Worm (Caenorhabditis elegans) whole organism, L1 larva: ENCODE results near the gene dpy-11.

Experiments
- C04F5.9 ChIP-seq: sonication (generic microtip); optimal IDR thresholded peaks from 2 replicates; lab custom pipeline; 2016; ENCODE audit warnings: missing genetic modification characterization, missing compliant biosample characterization
- C16A3.4 ChIP-seq: fragments of 150-350 bp; optimal IDR thresholded peaks from 2 replicates; lab custom pipeline; 2014; ENCODE audit warnings: missing biosample characterization, missing genetic modification characterization
- F16B12.6 ChIP-seq: fragments of 150-350 bp; optimal IDR thresholded peaks from 2 replicates; lab custom pipeline; 2014; ENCODE audit warnings: missing biosample characterization, missing genetic modification characterization
- Y116A8C.19 ChIP-seq: sonication (generic microtip); optimal IDR thresholded peaks from 2 replicates; lab custom pipeline; 2016; ENCODE audit warnings: missing compliant biosample characterization, missing genetic modification characterization, borderline replicate concordance
- alr-1 ChIP-seq: fragments of 200-800 bp; sonication (Bioruptor generic); optimal IDR thresholded peaks from 2 replicates; lab custom pipeline; 2018; ENCODE audit warnings: borderline replicate concordance, mild to moderate bottlenecking, missing genetic modification characterization, missing compliant biosample characterization
- aly-2 ChIP-seq: fragments of 150-350 bp; optimal IDR thresholded peaks from 2 replicates; lab custom pipeline; 2014; ENCODE audit warnings: missing biosample characterization, missing genetic modification characterization
- ama-1 ChIP-seq: fragments of 150-350 bp; optimal IDR thresholded peaks from 2 replicates; lab custom pipeline; 2014
- blmp-1 ChIP-seq: fragments of 150-350 bp; optimal IDR thresholded peaks from 2 replicates; lab custom pipeline; 2014; ENCODE audit warnings: missing biosample characterization, missing genetic modification characterization
- ceh-63 ChIP-seq: fragments of 200-800 bp; sonication (Bioruptor generic); optimal IDR thresholded peaks from 2 replicates; lab custom pipeline; 2018; ENCODE audit warnings: mild to moderate bottlenecking, missing genetic modification characterization, missing compliant biosample characterization
- ceh-88 ChIP-seq: fragments of 200-800 bp; sonication (Bioruptor generic); IDR thresholded peaks from 2 replicates; pipeline ENCODE4 v1.3.6; 2022; ENCODE audit warnings: missing genetic modification characterization, missing compliant biosample characterization
- ces-1 ChIP-seq: fragments of 150-350 bp; optimal IDR thresholded peaks from 2 replicates; lab custom pipeline; 2014; ENCODE audit warnings: missing biosample characterization, missing genetic modification reagents, missing genetic modification characterization
- dsc-1 ChIP-seq: sonication (generic microtip); optimal IDR thresholded peaks from 2 replicates; lab custom pipeline; 2016; ENCODE audit warnings: mild to moderate bottlenecking, missing genetic modification characterization, missing compliant biosample characterization
- efl-1 ChIP-seq, 4 experiments: fragments of 150-350 bp; optimal IDR thresholded peaks in 3 of 4; peaks in 1 of 4; 1 replicate in 1 of 4; 2 replicates in 3 of 4; lab custom pipeline; 2014; ENCODE audit warnings: missing biosample characterization in 2 of 4, missing genetic modification characterization in 2 of 4, missing genetic modification reagents in 2 of 4
- egl-13 ChIP-seq: sonication (generic microtip); optimal IDR thresholded peaks from 2 replicates; lab custom pipeline; 2016; ENCODE audit warnings: missing genotype, missing genetic modification reagents, missing genetic modification characterization, missing compliant biosample characterization
- elt-2 ChIP-seq: sonication (generic microtip); optimal IDR thresholded peaks from 2 replicates; lab custom pipeline; 2016; ENCODE audit warnings: missing genetic modification characterization, mild to moderate bottlenecking, inconsistent platforms, missing compliant biosample characterization, missing genetic modification reagents
- elt-3 ChIP-seq, 6 experiments: fragments of 150-350 bp in 1 of 6; sonication (generic microtip); optimal IDR thresholded peaks; 2 replicates each; lab custom pipeline; 2017 to 2018; ENCODE audit warnings: missing biosample characterization in 6 of 6, missing genetic modification characterization in 6 of 6, inconsistent platforms in 1 of 6
- ets-5 ChIP-seq: fragments of 200-800 bp; sonication (Bioruptor generic); IDR thresholded peaks from 2 replicates; pipeline ENCODE4 v1.3.6; 2022; ENCODE audit warnings: missing genetic modification characterization, missing compliant biosample characterization
- fkh-4 ChIP-seq: sonication (generic microtip); optimal IDR thresholded peaks from 2 replicates; lab custom pipeline; 2016; ENCODE audit warnings: missing compliant biosample characterization, missing genetic modification characterization, borderline replicate concordance
- hpl-2 ChIP-seq: fragments of 150-350 bp; optimal IDR thresholded peaks from 2 replicates; lab custom pipeline; 2014; ENCODE audit warnings: missing biosample characterization, missing genetic modification reagents, missing genetic modification characterization
- irx-1 ChIP-seq: sonication (generic microtip); optimal IDR thresholded peaks from 2 replicates; lab custom pipeline; 2016; ENCODE audit warnings: missing genetic modification characterization, missing compliant biosample characterization
- isw-1 ChIP-seq: fragments of 200-800 bp; sonication (Bioruptor generic); IDR thresholded peaks from 2 replicates; pipeline ENCODE4 v1.3.6; 2022; ENCODE audit warnings: missing genetic modification characterization, missing compliant biosample characterization
- lin-13 ChIP-seq: fragments of 150-350 bp; optimal IDR thresholded peaks from 2 replicates; lab custom pipeline; 2014; ENCODE audit warnings: missing biosample characterization, missing genetic modification reagents, missing genetic modification characterization
- lin-14 ChIP-seq: fragments of 200-800 bp; sonication (Bioruptor generic); optimal IDR thresholded peaks from 2 replicates; lab custom pipeline; 2018; ENCODE audit warnings: mild to moderate bottlenecking, missing genetic modification characterization, moderate library complexity, missing compliant biosample characterization
- lin-15B ChIP-seq: fragments of 150-350 bp; sonication (generic microtip); optimal IDR thresholded peaks from 3 replicates; lab custom pipeline; 2014; ENCODE audit warnings: missing biosample characterization, missing genetic modification characterization
- lin-35 ChIP-seq, 2 experiments: fragments of 150-350 bp; optimal IDR thresholded peaks; 2 replicates each; lab custom pipeline; 2014; ENCODE audit warnings: missing biosample characterization in 2 of 2, missing genetic modification characterization in 2 of 2, missing genetic modification reagents in 2 of 2
- lin-39 ChIP-seq: fragments of 150-350 bp; optimal IDR thresholded peaks from 2 replicates; lab custom pipeline; 2014; ENCODE audit warnings: missing biosample characterization, missing genetic modification reagents, missing genetic modification characterization
- lsy-2 ChIP-seq, 2 experiments: fragments of 150-350 bp; optimal IDR thresholded peaks; 2 replicates each; lab custom pipeline; 2014; ENCODE audit warnings: missing biosample characterization in 2 of 2, missing genetic modification characterization in 2 of 2
- nhr-12 ChIP-seq: sonication (generic microtip); optimal IDR thresholded peaks from 2 replicates; lab custom pipeline; 2017; ENCODE audit warnings: missing biosample characterization, missing genetic modification characterization
- nhr-20 ChIP-seq: sonication (generic microtip); optimal IDR thresholded peaks from 2 replicates; lab custom pipeline; 2016; ENCODE audit warnings: mild to moderate bottlenecking, missing genetic modification characterization, missing compliant biosample characterization
- nhr-28 ChIP-seq: fragments of 150-350 bp; optimal IDR thresholded peaks from 2 replicates; lab custom pipeline; 2014; ENCODE audit warnings: missing biosample characterization, missing genetic modification characterization
- nhr-71 ChIP-seq: sonication (generic microtip); optimal IDR thresholded peaks from 2 replicates; lab custom pipeline; 2016; ENCODE audit warnings: mild to moderate bottlenecking, missing genetic modification characterization, moderate library complexity, missing compliant biosample characterization
- nhr-76 ChIP-seq: sonication (generic microtip); optimal IDR thresholded peaks from 2 replicates; lab custom pipeline; 2017; ENCODE audit warnings: missing biosample characterization, missing genetic modification characterization
- nhr-77 ChIP-seq: fragments of 150-350 bp; optimal IDR thresholded peaks from 2 replicates; lab custom pipeline; 2014; ENCODE audit warnings: missing biosample characterization, missing genetic modification characterization
- nhr-85 ChIP-seq: sonication (generic microtip); peaks from one replicate; lab custom pipeline; 2016; ENCODE audit warnings: missing genetic modification characterization, inconsistent platforms, missing compliant biosample characterization
- nhr-90 ChIP-seq: sonication (generic microtip); optimal IDR thresholded peaks from 2 replicates; lab custom pipeline; 2016; ENCODE audit warnings: mild to moderate bottlenecking, missing genetic modification characterization, missing compliant biosample characterization; ENCODE audit not compliant: poor library complexity
- pax-3 ChIP-seq: fragments of 200-800 bp; sonication (Bioruptor generic); optimal IDR thresholded peaks from 2 replicates; lab custom pipeline; 2018; ENCODE audit warnings: mild to moderate bottlenecking, missing genetic modification characterization, moderate library complexity, missing compliant biosample characterization
- pqm-1 ChIP-seq: sonication (generic microtip); optimal IDR thresholded peaks from 3 replicates; lab custom pipeline; 2017; ENCODE audit warnings: missing biosample characterization, missing genetic modification characterization
- sptf-1 ChIP-seq: fragments of 150-350 bp; optimal IDR thresholded peaks from 2 replicates; lab custom pipeline; 2014; ENCODE audit warnings: missing biosample characterization, missing genetic modification characterization
- sup-37 ChIP-seq: fragments of 200-800 bp; sonication (Bioruptor generic); optimal IDR thresholded peaks from 2 replicates; lab custom pipeline; 2018; ENCODE audit warnings: mild to moderate bottlenecking, missing genetic modification characterization, missing compliant biosample characterization
- tbx-2 ChIP-seq: sonication (generic microtip); optimal IDR thresholded peaks from 2 replicates; lab custom pipeline; 2016; ENCODE audit warnings: missing genetic modification characterization, missing compliant biosample characterization
- unc-62 ChIP-seq: fragments of 150-350 bp; optimal IDR thresholded peaks from 2 replicates; lab custom pipeline; 2014; ENCODE audit warnings: missing biosample characterization, missing genetic modification reagents, missing genetic modification characterization
- unc-98 ChIP-seq: fragments of 200-800 bp; sonication (Bioruptor generic); IDR thresholded peaks from 2 replicates; pipeline ENCODE4 v1.3.6; 2022; ENCODE audit warnings: missing genetic modification characterization, missing compliant biosample characterization
- vab-15 ChIP-seq: sonication (generic microtip); optimal IDR thresholded peaks from 2 replicates; lab custom pipeline; 2017; ENCODE audit warnings: missing genotype, mild to moderate bottlenecking, missing genetic modification characterization, missing compliant biosample characterization
- xbp-1 ChIP-seq: sonication (generic microtip); optimal IDR thresholded peaks from 2 replicates; lab custom pipeline; 2016; ENCODE audit warnings: missing genetic modification characterization, missing compliant biosample characterization
- zip-4 ChIP-seq: fragments of 200-800 bp; sonication (Bioruptor generic); optimal IDR thresholded peaks from 2 replicates; lab custom pipeline; 2018; ENCODE audit warnings: mild to moderate bottlenecking, missing genetic modification characterization, moderate library complexity, missing compliant biosample characterization
- ztf-4 ChIP-seq: fragments of 150-350 bp; optimal IDR thresholded peaks from 2 replicates; lab custom pipeline; 2014; ENCODE audit warnings: missing biosample characterization, missing genetic modification characterization

Gene dpy-11

DNA sequence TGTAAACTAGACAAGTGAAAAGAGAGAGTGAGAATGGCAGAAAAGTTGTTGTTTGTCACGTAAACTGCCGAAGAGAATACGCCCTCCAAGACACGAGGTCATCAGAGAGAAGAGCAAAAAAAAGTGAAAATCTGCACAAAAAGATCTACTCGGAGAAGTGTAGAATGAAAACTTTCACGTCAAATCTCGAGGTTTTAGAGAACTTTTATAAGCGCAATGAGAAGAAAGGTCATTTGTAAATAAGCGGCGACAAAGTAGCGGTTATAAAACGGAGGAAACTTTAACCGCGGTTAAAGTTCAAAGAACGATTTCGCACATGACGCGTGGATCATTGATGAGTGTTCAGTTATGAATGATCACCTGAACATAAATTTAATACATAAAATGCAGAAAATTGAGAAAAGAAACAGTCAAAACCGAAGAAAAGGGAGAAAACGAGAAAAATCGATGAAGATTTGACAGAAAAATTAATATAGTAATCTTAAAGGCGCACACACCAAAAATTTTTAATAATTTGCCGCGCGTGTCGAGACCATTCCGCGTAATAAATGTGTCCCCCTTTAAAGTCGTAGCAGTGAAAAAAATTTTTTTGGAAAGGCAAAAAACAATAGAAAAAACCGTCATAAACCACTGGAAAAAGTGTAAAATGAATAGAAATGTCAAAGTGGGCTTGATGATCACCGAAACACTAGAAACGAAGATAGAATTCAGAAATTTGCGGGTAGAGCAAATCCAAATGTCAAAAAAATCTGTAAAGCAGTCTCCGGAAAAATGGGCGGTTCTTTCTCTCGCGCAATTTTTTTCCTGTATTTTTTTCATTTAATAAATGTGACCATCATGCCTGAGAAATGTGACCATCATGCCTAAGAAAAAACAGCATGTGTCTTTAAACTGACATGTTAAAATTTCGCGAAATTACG lies 2.5 kb upstream of the dpy-11 start (continued):
- no peak for TF ChIP-seq unc-62 (GFP tag; lab: Kevin White, UChicago)
- peak; percentile 88 for TF ChIP-seq nhr-85 (tag; lab: Kevin White, UChicago)
- no peak for TF ChIP-seq alr-1
- no peak for TF ChIP-seq zip-4 (GFP tag; lab: Kevin White, UChicago)
- peak; percentile 26 for TF ChIP-seq C16A3.4 (tag; lab: Kevin White, UChicago)
- peak; percentile 8 to 33 for TF ChIP-seq lsy-2 (tag; optimal IDR thresholded peaks at IDR 0.05; lab: Kevin White, UChicago)
- peak in 2 of 6 experiments; percentile 55 to 72 for TF ChIP-seq elt-3 (tag; optimal IDR thresholded peaks at IDR 0.05; lab: Kevin White, UChicago)
- peak; percentile 73 for TF ChIP-seq nhr-71
- no peak for TF ChIP-seq ces-1 (GFP tag; lab: Kevin White, UChicago)
- TF ChIP-seq F16B12.6 (tag; lab: Kevin White, UChicago): no peak
- no peak for TF ChIP-seq unc-98
- TF ChIP-seq xbp-1 (tag; lab: Kevin White, UChicago): no peak
- TF ChIP-seq egl-13 (tag; lab: Kevin White, UChicago): no peak
- TF ChIP-seq nhr-12: no peak
- no peak for TF ChIP-seq efl-1 (optimal IDR thresholded peaks at IDR 0.05; lab: Kevin White, UChicago)
- TF ChIP-seq efl-1 (GFP tag; optimal IDR thresholded peaks at IDR 0.05 in 1 of 2; lab: Kevin White, UChicago): peak in 1 of 2 experiments; percentile 86
- peak; percentile 82 for TF ChIP-seq blmp-1 (tag; lab: Kevin White, UChicago)
- peak; percentile 51 for TF ChIP-seq ztf-4 (tag; lab: Kevin White, UChicago)
- no peak for TF ChIP-seq nhr-28 (tag; lab: Kevin White, UChicago)
- peak; percentile 84 for TF ChIP-seq lin-14
- TF ChIP-seq lin-35 (GFP tag; optimal IDR thresholded peaks at IDR 0.05; lab: Kevin White, UChicago): peak; percentile 22 to 29
- TF ChIP-seq hpl-2 (GFP tag; lab: Kevin White, UChicago): no peak
- peak; percentile 55 for TF ChIP-seq nhr-20
- TF ChIP-seq dsc-1: no peak
- no peak for TF ChIP-seq Y116A8C.19 (tag; lab: Kevin White, UChicago)
- TF ChIP-seq vab-15: no peak
- peak; percentile 17 for TF ChIP-seq lin-13 (GFP tag; lab: Kevin White, UChicago)
- TF ChIP-seq tbx-2 (tag; lab: Kevin White, UChicago): peak; percentile 27
- TF ChIP-seq sptf-1 (tag; lab: Kevin White, UChicago): no peak
- TF ChIP-seq irx-1 (tag; lab: Kevin White, UChicago): peak; percentile 6
- TF ChIP-seq nhr-76 (tag; lab: Kevin White, UChicago): no peak
- TF ChIP-seq nhr-77 (tag; lab: Kevin White, UChicago): no peak
- peak; percentile 40 for TF ChIP-seq nhr-90 (tag; lab: Kevin White, UChicago)
- TF ChIP-seq pqm-1: no peak
- TF ChIP-seq pax-3 (tag; lab: Kevin White, UChicago): no peak
- TF ChIP-seq isw-1 (GFP tag; lab: Robert Waterston, UW): no peak
- TF ChIP-seq ceh-63 (GFP tag; lab: Kevin White, UChicago): no peak
- no peak for TF ChIP-seq fkh-4 (tag; lab: Kevin White, UChicago)
- TF ChIP-seq lin-39 (tag; lab: Kevin White, UChicago): no peak
- TF ChIP-seq lin-15B: no peak
- TF ChIP-seq sup-37 (GFP tag; lab: Kevin White, UChicago): no peak
- TF ChIP-seq ets-5 (GFP tag; lab: Robert Waterston, UW): no peak
- TF ChIP-seq C04F5.9 (tag; lab: Kevin White, UChicago): no peak
- TF ChIP-seq ama-1 (lab: Kevin White, UChicago): peak; percentile 31
- TF ChIP-seq elt-2 (tag; lab: Kevin White, UChicago): no peak
- TF ChIP-seq ceh-88 (GFP tag; lab: Robert Waterston, UW): no peak
- no peak for TF ChIP-seq aly-2 (tag; lab: Kevin White, UChicago)
